Fruit fly (Drosophila melanogaster) whole organism, embryonic: Measurements from ENCODE around the gene CG18577.

Source experiments
- Ada2b ChIP-seq: fragments of 200-800 bp; sonication (Bioruptor generic); IDR thresholded peaks from 2 replicates; pipeline ENCODE4 v1.3.6; 2022; ENCODE audit warnings: missing biosample characterization, missing genetic modification characterization
- CG1024 ChIP-seq: fragments of 200-800 bp; sonication (Bioruptor generic); IDR thresholded peaks from 2 replicates; pipeline ENCODE4 v1.3.6; 2022; ENCODE audit warnings: missing biosample characterization, missing genetic modification characterization
- CG10654 ChIP-seq: fragments of 200-800 bp; sonication (Bioruptor generic); optimal IDR thresholded peaks from 2 replicates; lab custom pipeline; 2016; ENCODE audit warnings: missing biosample characterization, missing genetic modification characterization
- CG10959 ChIP-seq: fragments of 200-800 bp; sonication (Bioruptor generic); IDR thresholded peaks from 2 replicates; pipeline ENCODE4 v1.3.6; 2022; ENCODE audit warnings: missing biosample characterization, missing genetic modification characterization
- CG12155 ChIP-seq: fragments of 200-800 bp; sonication (Bioruptor generic); optimal IDR thresholded peaks from 3 replicates; lab custom pipeline; 2016; ENCODE audit warnings: missing biosample characterization, missing genetic modification characterization
- CG14860 ChIP-seq: fragments of 200-800 bp; sonication (Bioruptor generic); IDR thresholded peaks from 3 replicates; pipeline ENCODE4 v1.3.6; 2022; ENCODE audit warnings: missing biosample characterization, missing genetic modification characterization; ENCODE audit not compliant: partially characterized antibody
- CG15073 ChIP-seq: fragments of 200-800 bp; sonication (Bioruptor generic); optimal IDR thresholded peaks from 2 replicates; lab custom pipeline; 2016; ENCODE audit warnings: missing biosample characterization, missing genetic modification characterization
- CG17912 ChIP-seq: fragments of 200-800 bp; sonication (Bioruptor generic); optimal IDR thresholded peaks from 2 replicates; lab custom pipeline; 2018; ENCODE audit warnings: missing biosample characterization, mild to moderate bottlenecking, missing genetic modification characterization
- CG18476 ChIP-seq: fragments of 200-800 bp; sonication (Bioruptor generic); optimal IDR thresholded peaks from 2 replicates; lab custom pipeline; 2016; ENCODE audit warnings: missing biosample characterization, mild to moderate bottlenecking, missing genetic modification characterization
- CG2129 ChIP-seq: fragments of 200-800 bp; sonication (Bioruptor generic); IDR thresholded peaks from 2 replicates; pipeline ENCODE4 v1.3.6; 2022; ENCODE audit warnings: missing biosample characterization, missing genetic modification characterization; ENCODE audit not compliant: partially characterized antibody
- CG30020 ChIP-seq: fragments of 200-800 bp; optimal IDR thresholded peaks from 2 replicates; lab custom pipeline; 2019; ENCODE audit warnings: missing biosample characterization, mild to moderate bottlenecking, missing genetic modification characterization, moderate library complexity
- CG31224 ChIP-seq: fragments of 200-800 bp; sonication (Bioruptor generic); IDR thresholded peaks from 2 replicates; pipeline ENCODE4 v1.3.6; 2022; ENCODE audit warnings: missing biosample characterization, missing genetic modification characterization
- CG33557 ChIP-seq: fragments of 200-800 bp; sonication (Bioruptor generic); optimal IDR thresholded peaks from 2 replicates; lab custom pipeline; 2019; ENCODE audit warnings: missing biosample characterization, mild to moderate bottlenecking, missing genetic modification characterization, moderate library complexity
- CG3838 ChIP-seq: fragments of 200-800 bp; sonication (Bioruptor generic); optimal IDR thresholded peaks from 3 replicates; lab custom pipeline; 2016; ENCODE audit warnings: missing biosample characterization, missing genetic modification characterization
- CG42726 ChIP-seq: fragments of 200-800 bp; sonication (Bioruptor generic); IDR thresholded peaks from 2 replicates; pipeline ENCODE4 v1.3.6; 2022; ENCODE audit warnings: missing biosample characterization, missing genetic modification characterization; ENCODE audit not compliant: partially characterized antibody
- CG4617 ChIP-seq: fragments of 200-800 bp; sonication (Bioruptor generic); optimal IDR thresholded peaks from 3 replicates; lab custom pipeline; 2016; ENCODE audit warnings: missing biosample characterization, missing genetic modification characterization, borderline replicate concordance
- CG6254 ChIP-seq: fragments of 200-800 bp; sonication (Bioruptor generic); optimal IDR thresholded peaks from 3 replicates; lab custom pipeline; 2017; ENCODE audit warnings: mild to moderate bottlenecking, missing biosample characterization, missing genetic modification reagents, missing genetic modification characterization
- CG7372 ChIP-seq: fragments of 200-800 bp; sonication (Bioruptor generic); IDR thresholded peaks from 2 replicates; pipeline ENCODE4 v1.3.6; 2022; ENCODE audit warnings: missing biosample characterization, missing genetic modification characterization
- CG8765 ChIP-seq: fragments of 200-800 bp; sonication (Bioruptor generic); IDR thresholded peaks from 2 replicates; pipeline ENCODE4 v1.3.6; 2022; ENCODE audit warnings: missing biosample characterization, missing genetic modification characterization
- CG8944 ChIP-seq: fragments of 200-800 bp; sonication (Bioruptor generic); optimal IDR thresholded peaks from 3 replicates; lab custom pipeline; 2016; ENCODE audit warnings: missing biosample characterization, missing genetic modification characterization
- CG9215 ChIP-seq: fragments of 200-800 bp; sonication (Bioruptor generic); IDR thresholded peaks from 2 replicates; pipeline ENCODE4 v1.3.6; 2022; ENCODE audit warnings: missing biosample characterization, missing genetic modification characterization
- Camta ChIP-seq: fragments of 200-800 bp; sonication (Bioruptor generic); optimal IDR thresholded peaks from 2 replicates; lab custom pipeline; 2016; ENCODE audit warnings: missing biosample characterization, missing genetic modification characterization
- E2f2 ChIP-seq: fragments of 200-800 bp; sonication (Bioruptor generic); IDR thresholded peaks from 2 replicates; pipeline ENCODE4 v1.3.6; 2022; ENCODE audit warnings: missing biosample characterization, missing genetic modification characterization
- HmgD ChIP-seq: fragments of 200-800 bp; sonication (Bioruptor generic); optimal IDR thresholded peaks from 3 replicates; lab custom pipeline; 2016; ENCODE audit warnings: missing biosample characterization, missing genetic modification characterization
- Hmr ChIP-seq: fragments of 200-800 bp; sonication (Bioruptor generic); optimal IDR thresholded peaks from 3 replicates; lab custom pipeline; 2017; ENCODE audit warnings: mild to moderate bottlenecking, missing biosample characterization, missing genetic modification reagents, missing genetic modification characterization
- Mad ChIP-seq: fragments of 200-800 bp; sonication (Bioruptor generic); optimal IDR thresholded peaks from 2 replicates; lab custom pipeline; 2016; ENCODE audit warnings: missing biosample characterization, missing genetic modification characterization
- NFAT ChIP-seq: fragments of 200-800 bp; sonication (Bioruptor generic); IDR thresholded peaks from 2 replicates; pipeline ENCODE4 v1.3.6; 2022; ENCODE audit warnings: missing biosample characterization, missing genetic modification characterization
- NfI ChIP-seq: fragments of 200-800 bp; sonication (Bioruptor generic); optimal IDR thresholded peaks from 3 replicates; lab custom pipeline; 2018; ENCODE audit warnings: missing biosample characterization, mild to moderate bottlenecking, missing genetic modification characterization, moderate library complexity
- Rfx ChIP-seq: fragments of 200-800 bp; sonication (Bioruptor generic); IDR thresholded peaks from 2 replicates; pipeline ENCODE4 v1.3.6; 2022; ENCODE audit warnings: missing biosample characterization, missing genetic modification characterization
- ase ChIP-seq: fragments of 200-800 bp; sonication (Bioruptor generic); IDR thresholded peaks from 3 replicates; pipeline ENCODE4 v1.3.6; 2022; ENCODE audit warnings: missing biosample characterization, missing genetic modification characterization
- ato ChIP-seq: fragments of 200-800 bp; sonication (Bioruptor generic); IDR thresholded peaks from 2 replicates; pipeline ENCODE4 v1.3.6; 2022; ENCODE audit warnings: missing biosample characterization, missing genetic modification characterization; ENCODE audit not compliant: partially characterized antibody
- bab2 ChIP-seq: fragments of 200-800 bp; sonication (Bioruptor generic); optimal IDR thresholded peaks from 2 replicates; lab custom pipeline; 2016; ENCODE audit warnings: missing biosample characterization, missing genetic modification characterization
- bcd ChIP-seq: fragments of 200-800 bp; sonication (Bioruptor generic); optimal IDR thresholded peaks from 2 replicates; lab custom pipeline; 2017; ENCODE audit warnings: missing biosample characterization, mild to moderate bottlenecking, missing genetic modification characterization
- btn ChIP-seq: fragments of 200-800 bp; sonication (Bioruptor generic); optimal IDR thresholded peaks from 2 replicates; lab custom pipeline; 2016; ENCODE audit warnings: missing biosample characterization, missing genetic modification characterization
- cas ChIP-seq: fragments of 200-800 bp; sonication (Bioruptor generic); IDR thresholded peaks from 2 replicates; pipeline ENCODE4 v1.3.6; 2022; ENCODE audit warnings: missing biosample characterization, missing genetic modification characterization
- corto ChIP-seq: fragments of 200-800 bp; sonication (Bioruptor generic); optimal IDR thresholded peaks from 2 replicates; lab custom pipeline; 2016; ENCODE audit warnings: missing biosample characterization, mild to moderate bottlenecking, missing genetic modification characterization, moderate library complexity
- dysf ChIP-seq: fragments of 200-800 bp; sonication (Bioruptor generic); IDR thresholded peaks from 3 replicates; pipeline ENCODE4 v1.3.6; 2022; ENCODE audit warnings: missing biosample characterization, missing genetic modification characterization
- esg ChIP-seq: fragments of 200-800 bp; sonication (Bioruptor generic); conservative IDR thresholded peaks from 2 replicates; pipeline ENCODE4 v1.3.6; 2022; ENCODE audit warnings: missing biosample characterization, missing genetic modification characterization
- gce ChIP-seq: fragments of 200-800 bp; sonication (Bioruptor generic); IDR thresholded peaks from 3 replicates; pipeline ENCODE4 v1.3.6; 2022; ENCODE audit warnings: missing biosample characterization, missing genetic modification characterization
- her ChIP-seq: fragments of 200-800 bp; sonication (Bioruptor generic); optimal IDR thresholded peaks from 2 replicates; lab custom pipeline; 2016; ENCODE audit warnings: missing biosample characterization, missing genetic modification characterization
- hkb ChIP-seq, 2 experiments: fragments of 200-800 bp in 1 of 2; fragments of >200 bp in 1 of 2; sonication (Bioruptor generic) in 1 of 2; IDR thresholded peaks in 1 of 2; optimal IDR thresholded peaks in 1 of 2; 2 replicates each; pipeline versions ENCODE4 v1.3.6 to Lab custom; 2017 to 2022; ENCODE audit warnings: missing biosample characterization in 1 of 2, missing genetic modification characterization in 1 of 2
- klu ChIP-seq: fragments of 200-800 bp; sonication (Bioruptor generic); IDR thresholded peaks from 2 replicates; pipeline ENCODE4 v1.3.6; 2022; ENCODE audit warnings: missing biosample characterization, missing genetic modification characterization
- onecut ChIP-seq: fragments of 200-800 bp; sonication (Bioruptor generic); IDR thresholded peaks from 2 replicates; pipeline ENCODE4 v1.3.6; 2022; ENCODE audit warnings: missing biosample characterization, missing genetic modification characterization
- sc ChIP-seq, 3 experiments: fragments of >200 bp in 2 of 3; fragments of 200-800 bp in 1 of 3; sonication (Bioruptor generic) in 1 of 3; optimal IDR thresholded peaks; 2 replicates in 2 of 3; 3 replicates in 1 of 3; lab custom pipeline; 2017; ENCODE audit warnings: mild to moderate bottlenecking in 1 of 3, missing biosample characterization in 1 of 3, missing genetic modification characterization in 1 of 3, missing genetic modification reagents in 1 of 3
- scrt ChIP-seq: fragments of 200-800 bp; sonication (Bioruptor generic); optimal IDR thresholded peaks from 2 replicates; lab custom pipeline; 2018; ENCODE audit warnings: missing biosample characterization, mild to moderate bottlenecking, missing genetic modification characterization, moderate library complexity
- tgo ChIP-seq: fragments of 200-800 bp; sonication (Bioruptor generic); IDR thresholded peaks from 3 replicates; pipeline ENCODE4 v1.3.6; 2022; ENCODE audit warnings: missing biosample characterization, missing genetic modification characterization
- tx ChIP-seq: fragments of 200-800 bp; sonication (Bioruptor generic); optimal IDR thresholded peaks from 2 replicates; lab custom pipeline; 2016; ENCODE audit warnings: missing biosample characterization, missing genetic modification characterization
- vnd ChIP-seq: fragments of 200-800 bp; sonication (Bioruptor generic); IDR thresholded peaks from 3 replicates; pipeline ENCODE4 v1.3.6; 2022; ENCODE audit warnings: missing biosample characterization, missing genetic modification characterization; ENCODE audit not compliant: partially characterized antibody
- zfh1 ChIP-seq: fragments of 200-800 bp; sonication (Bioruptor generic); IDR thresholded peaks from 3 replicates; pipeline ENCODE4 v1.3.6; 2022; ENCODE audit warnings: missing biosample characterization, missing genetic modification characterization

Gene CG18577

DNA sequence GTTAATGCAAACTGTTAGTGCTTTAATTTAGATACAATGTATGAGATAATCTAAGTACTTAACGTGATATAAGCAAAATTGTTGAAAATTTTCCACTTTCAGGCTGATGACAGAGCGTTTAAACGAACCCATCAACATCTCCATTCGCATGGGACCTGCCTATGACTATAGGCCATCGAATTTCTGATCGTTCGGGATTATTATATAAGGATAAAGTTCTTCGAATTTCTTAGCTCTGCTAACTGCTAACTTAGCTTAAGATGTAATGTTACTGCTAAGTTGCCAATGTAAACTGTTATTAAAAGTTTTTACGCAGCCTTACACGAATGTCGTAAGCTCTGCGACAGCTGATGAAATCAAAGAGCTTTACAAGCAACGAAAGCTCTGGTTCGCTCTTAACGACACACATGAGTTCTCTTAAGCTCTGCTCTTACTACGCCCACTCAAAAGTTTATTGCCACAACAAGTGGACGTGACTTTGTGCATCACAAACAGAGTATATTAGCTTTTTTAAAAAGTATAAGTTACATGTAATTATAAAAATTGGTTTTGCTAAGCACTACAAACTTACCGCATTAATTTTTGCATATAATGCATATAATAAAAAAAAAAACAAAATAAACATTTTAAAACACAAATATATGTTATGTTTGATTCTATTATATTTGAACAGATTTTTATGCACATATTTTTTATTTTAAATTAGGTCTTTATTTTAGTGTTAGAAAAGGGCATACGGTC, 926 bp downstream of the CG18577 start (continued):
- TF ChIP-seq ase (GFP tag; lab: Robert Waterston, UW), result peak; percentile 97
- TF ChIP-seq Camta (GFP tag; lab: Kevin White, UChicago), result peak; percentile 89
- peak; percentile 56 for TF ChIP-seq HmgD (GFP tag; lab: Kevin White, UChicago)
- TF ChIP-seq cas, result peak; percentile 94
- TF ChIP-seq scrt (GFP tag; lab: Kevin White, UChicago), result peak; percentile 99
- TF ChIP-seq Rfx, result peak; percentile 98
- peak; percentile 90 for TF ChIP-seq CG33557 (GFP tag; lab: Kevin White, UChicago)
- peak; percentile 99 for TF ChIP-seq esg (GFP tag; lab: Robert Waterston, UW)
- no peak for TF ChIP-seq ato (GFP tag; lab: Robert Waterston, UW)
- no peak for TF ChIP-seq hkb (optimal IDR thresholded peaks at IDR 0.05; lab: Kevin White, UChicago)
- peak; percentile 98 for TF ChIP-seq hkb (GFP tag; IDR thresholded peaks at IDR 0.05; lab: Robert Waterston, UW)
- TF ChIP-seq CG12155 (GFP tag; lab: Kevin White, UChicago), result peak; percentile 94
- peak; percentile 87 for TF ChIP-seq E2f2 (GFP tag; lab: Robert Waterston, UW)
- TF ChIP-seq CG8944 (GFP tag; lab: Kevin White, UChicago), result peak; percentile 78
- TF ChIP-seq NfI (GFP tag; lab: Kevin White, UChicago), result peak; percentile 98
- TF ChIP-seq CG18476 (GFP tag; lab: Kevin White, UChicago), result peak; percentile 96
- TF ChIP-seq bcd (GFP tag; lab: Kevin White, UChicago), result peak; percentile 100
- TF ChIP-seq dysf, result peak; percentile 99
- no peak for TF ChIP-seq CG2129
- TF ChIP-seq CG7372 (GFP tag; lab: Robert Waterston, UW), result peak; percentile 99
- peak; percentile 95 for TF ChIP-seq NFAT (GFP tag; lab: Robert Waterston, UW)
- peak; percentile 75 for TF ChIP-seq CG30020 (tag; lab: Kevin White, UChicago)
- TF ChIP-seq onecut (GFP tag; lab: Robert Waterston, UW), result peak; percentile 95
- TF ChIP-seq btn (GFP tag; lab: Kevin White, UChicago), result peak; percentile 10
- peak; percentile 18 for TF ChIP-seq her (GFP tag; lab: Kevin White, UChicago)
- peak; percentile 99 for TF ChIP-seq CG9215
- peak; percentile 86 for TF ChIP-seq CG4617 (GFP tag; lab: Kevin White, UChicago)
- TF ChIP-seq Ada2b (GFP tag; lab: Robert Waterston, UW), result peak; percentile 97
- peak; percentile 96 for TF ChIP-seq gce (GFP tag; lab: Robert Waterston, UW)
- peak; percentile 70 for TF ChIP-seq CG15073
- peak; percentile 86 for TF ChIP-seq Mad (GFP tag; lab: Kevin White, UChicago)
- TF ChIP-seq tgo, result peak; percentile 99
- no peak for TF ChIP-seq vnd (GFP tag; lab: Robert Waterston, UW)
- TF ChIP-seq CG14860 (GFP tag; lab: Robert Waterston, UW), result no peak
- peak; percentile 85 for TF ChIP-seq CG17912 (GFP tag; lab: Kevin White, UChicago)
- TF ChIP-seq CG10959, result peak; percentile 84
- peak; percentile 94 for TF ChIP-seq CG6254 (GFP tag; lab: Kevin White, UChicago)
- peak; percentile 94 for TF ChIP-seq CG3838
- TF ChIP-seq CG31224 (GFP tag; lab: Robert Waterston, UW), result peak; percentile 96
- TF ChIP-seq CG8765 (GFP tag; lab: Robert Waterston, UW), result peak; percentile 87
- TF ChIP-seq klu (GFP tag; lab: Robert Waterston, UW), result peak; percentile 99
- no peak for TF ChIP-seq CG42726
- TF ChIP-seq CG10654 (GFP tag; lab: Kevin White, UChicago), result peak; percentile 97
- TF ChIP-seq sc (optimal IDR thresholded peaks at IDR 0.05; lab: Kevin White, UChicago), result no peak
- peak; percentile 97 for TF ChIP-seq sc (GFP tag; optimal IDR thresholded peaks at IDR 0.05; lab: Kevin White, UChicago)
- TF ChIP-seq corto, result peak; percentile 83
- peak; percentile 99 for TF ChIP-seq Hmr (GFP tag; lab: Kevin White, UChicago)
- peak; percentile 81 for TF ChIP-seq tx (GFP tag; lab: Kevin White, UChicago)
- peak; percentile 88 for TF ChIP-seq CG1024
- TF ChIP-seq bab2, result peak; percentile 98
- peak; percentile 97 for TF ChIP-seq zfh1 (GFP tag; lab: Robert Waterston, UW)
